Fruit fly (Drosophila melanogaster): ENCODE measurements around the gene CG12065.

DNA sequence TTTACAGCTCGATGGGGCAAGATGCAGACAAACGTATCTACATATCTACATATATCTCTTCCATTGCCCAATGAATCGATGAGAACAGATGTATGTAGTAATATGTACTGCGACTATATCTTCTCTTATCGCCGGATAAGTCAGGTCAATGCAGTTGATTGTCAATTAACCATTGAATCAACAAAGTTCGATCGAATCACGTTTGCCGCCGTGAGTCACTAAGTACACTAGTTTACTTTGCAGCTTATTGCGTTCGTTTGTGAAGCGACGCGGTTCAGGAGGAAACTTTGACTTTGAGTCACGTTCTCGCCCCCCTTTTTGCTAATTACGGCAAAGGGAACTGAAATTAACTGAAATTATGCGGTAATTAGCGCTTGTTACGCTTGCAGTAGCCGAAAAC, 6.7 kb downstream of the CG12065 start:
- no peak for TF ChIP-seq Hr96 (GFP tag; optimal IDR thresholded peaks at IDR 0.05)
- no peak for TF ChIP-seq kay (GFP tag; ENCODE audit: borderline replicate concordance)
- no peak for TF ChIP-seq bab1 (GFP tag; optimal IDR thresholded peaks at IDR 0.05)
- TF ChIP-seq tj (GFP tag; optimal IDR thresholded peaks at IDR 0.05): no peak
- no peak for TF ChIP-seq Clk (GFP tag; optimal IDR thresholded peaks at IDR 0.05)
- peak; percentile 22 for TF ChIP-seq ovo (GFP tag; optimal IDR thresholded peaks at IDR 0.05)
- no peak for TF ChIP-seq pad (GFP tag; optimal IDR thresholded peaks at IDR 0.05)
- TF ChIP-seq cic (GFP tag; optimal IDR thresholded peaks at IDR 0.05): no peak
- TF ChIP-seq CG12768 (GFP tag; optimal IDR thresholded peaks at IDR 0.05): no peak
- no peak for TF ChIP-seq CG33017 (tag; optimal IDR thresholded peaks at IDR 0.05)

All from whole organism, adult.